Worm (Caenorhabditis elegans): Measurements from ENCODE around the gene Y116A8C.468.
"Not testable (repeated sequence)": the region's sequence is repeated elsewhere in the genome, so short reads cannot be mapped to it uniquely, and the experiment has no call there.

The Y116A8C.468 gene

ce11 chrIV:16917831-16918429, at the start of gene Y116A8C.468, which contains the start of gene Y116A8C.469:
Y116A8C.468 (plus strand) TSS chrIV:16918379.
Y116A8C.469 (minus strand) TSS chrIV:16917931.
- TF ChIP-seq ztf-23 (GFP tag; IDR thresholded peaks at IDR 0.05) (no peak), ref-1 (GFP tag; conservative IDR thresholded peaks at IDR 0.05) (no peak), klf-2 (GFP tag; conservative IDR thresholded peaks at IDR 0.05) (no peak)

ce11 chrIV:16868900-16869299, 49.3 kb upstream of the Y116A8C.468 start, which contains the start of gene T06A10.106:
T06A10.106 (minus strand) TSS chrIV:16869000.
- TF ChIP-seq ref-1 (GFP tag; conservative IDR thresholded peaks at IDR 0.05) (no peak), med-1 (GFP tag; optimal IDR thresholded peaks at IDR 0.05; ENCODE audit: insufficient read depth) (no peak), tab-1 (GFP tag; IDR thresholded peaks at IDR 0.05) (no peak), klf-2 (GFP tag; conservative IDR thresholded peaks at IDR 0.05) (no peak), ztf-29 (GFP tag; IDR thresholded peaks at IDR 0.05) (no peak), T22C8.4 (GFP tag; IDR thresholded peaks at IDR 0.05) (no peak), cog-1 (tag; optimal IDR thresholded peaks at IDR 0.05) (no peak)

- peak; percentile 89 for TF ChIP-seq flt-1 (GFP tag; IDR thresholded peaks at IDR 0.05)
Observed at ce11 chrIV:16882414-16882813, 35.8 kb upstream of the Y116A8C.468 start.

- TF ChIP-seq ref-1 (GFP tag; conservative IDR thresholded peaks at IDR 0.05) (no peak), T22C8.4 (GFP tag; IDR thresholded peaks at IDR 0.05) (no peak), med-1 (GFP tag; optimal IDR thresholded peaks at IDR 0.05; ENCODE audit: insufficient read depth) (no peak), tab-1 (GFP tag; IDR thresholded peaks at IDR 0.05) (no peak), klf-2 (GFP tag; conservative IDR thresholded peaks at IDR 0.05) (no peak), ztf-29 (GFP tag; IDR thresholded peaks at IDR 0.05) (no peak), flt-1 (GFP tag; IDR thresholded peaks at IDR 0.05) (no peak), cog-1 (tag; optimal IDR thresholded peaks at IDR 0.05) (no peak), ztf-23 (GFP tag; IDR thresholded peaks at IDR 0.05) (no peak)
Observed at ce11 chrIV:16888580-16888979, 29.6 kb upstream of the Y116A8C.468 start.

ce11 chrIV:16895288-16895687, 22.9 kb upstream of the Y116A8C.468 start, which contains the start of gene T06A10.2:
T06A10.2 (plus strand) TSS chrIV:16895588.
- not testable (repeated sequence) for TF ChIP-seq ztf-29 (GFP tag; IDR thresholded peaks at IDR 0.05); ztf-23 (GFP tag; IDR thresholded peaks at IDR 0.05); med-1 (GFP tag; optimal IDR thresholded peaks at IDR 0.05; ENCODE audit: insufficient read depth)

- no peak for TF ChIP-seq med-1 (GFP tag; optimal IDR thresholded peaks at IDR 0.05; ENCODE audit: insufficient read depth)
- TF ChIP-seq tab-1 (GFP tag; IDR thresholded peaks at IDR 0.05) = no peak
- TF ChIP-seq ref-1 (GFP tag; conservative IDR thresholded peaks at IDR 0.05) = no peak
- TF ChIP-seq klf-2 (GFP tag; conservative IDR thresholded peaks at IDR 0.05) = no peak
- TF ChIP-seq T22C8.4 (GFP tag; IDR thresholded peaks at IDR 0.05) = no peak
- no peak for TF ChIP-seq ztf-29 (GFP tag; IDR thresholded peaks at IDR 0.05)
- TF ChIP-seq flt-1 (GFP tag; IDR thresholded peaks at IDR 0.05) = no peak
- TF ChIP-seq cog-1 (tag; optimal IDR thresholded peaks at IDR 0.05) = no peak
- no peak for TF ChIP-seq ztf-23 (GFP tag; IDR thresholded peaks at IDR 0.05)
Observed at ce11 chrIV:16898205-16898604, 20.0 kb upstream of the Y116A8C.468 start.

ce11 chrIV:16915751-16916150, 2.4 kb upstream of the Y116A8C.468 start, which contains the start of gene Y116A8C.3:
Y116A8C.3 (plus strand) TSS chrIV:16916051.
- no peak for TF ChIP-seq T22C8.4 (GFP tag; IDR thresholded peaks at IDR 0.05)

- TF ChIP-seq ztf-29 (GFP tag; IDR thresholded peaks at IDR 0.05) (no peak), ref-1 (GFP tag; conservative IDR thresholded peaks at IDR 0.05) (no peak), flt-1 (GFP tag; IDR thresholded peaks at IDR 0.05) (no peak), T22C8.4 (GFP tag; IDR thresholded peaks at IDR 0.05) (no peak), cog-1 (tag; optimal IDR thresholded peaks at IDR 0.05) (no peak), klf-2 (GFP tag; conservative IDR thresholded peaks at IDR 0.05) (no peak), tab-1 (GFP tag; IDR thresholded peaks at IDR 0.05) (no peak), med-1 (GFP tag; optimal IDR thresholded peaks at IDR 0.05; ENCODE audit: insufficient read depth) (no peak), ztf-23 (GFP tag; IDR thresholded peaks at IDR 0.05) (no peak)
Observed at ce11 chrIV:16919212-16919775, 1.1 kb downstream of the Y116A8C.468 start, which contains the start of the genes Y116A8C.470 and Y116A8C.463. Y116A8C.470 (minus strand) TSS chrIV:16919312. Y116A8C.463 (plus strand) TSS chrIV:16919725.

ce11 chrIV:16920041-16920440, 1.9 kb downstream of the Y116A8C.468 start, which contains the start of gene nep-23:
nep-23 (plus strand) TSS chrIV:16920341.
- TF ChIP-seq T22C8.4 (GFP tag; IDR thresholded peaks at IDR 0.05) = no peak
- no peak for TF ChIP-seq ref-1 (GFP tag; conservative IDR thresholded peaks at IDR 0.05)
- TF ChIP-seq med-1 (GFP tag; optimal IDR thresholded peaks at IDR 0.05; ENCODE audit: insufficient read depth) = no peak
- TF ChIP-seq cog-1 (tag; optimal IDR thresholded peaks at IDR 0.05) = no peak
- no peak for TF ChIP-seq klf-2 (GFP tag; conservative IDR thresholded peaks at IDR 0.05)
- TF ChIP-seq flt-1 (GFP tag; IDR thresholded peaks at IDR 0.05) = no peak
- TF ChIP-seq tab-1 (GFP tag; IDR thresholded peaks at IDR 0.05) = no peak
- TF ChIP-seq ztf-29 (GFP tag; IDR thresholded peaks at IDR 0.05) = no peak
- TF ChIP-seq ztf-23 (GFP tag; IDR thresholded peaks at IDR 0.05) = no peak

- TF ChIP-seq tab-1 (GFP tag; IDR thresholded peaks at IDR 0.05) (no peak), cog-1 (tag; optimal IDR thresholded peaks at IDR 0.05) (no peak), flt-1 (GFP tag; IDR thresholded peaks at IDR 0.05) (no peak)
Observed at ce11 chrIV:16921999-16922398, 3.8 kb downstream of the Y116A8C.468 start.
